Worm (Caenorhabditis elegans) whole organism, early embryonic: ENCODE results near the gene Y43F8B.23.

ENCODE experiments used
- ama-1 ChIP-seq: fragments of 150-350 bp; optimal IDR thresholded peaks from 2 replicates; lab custom pipeline; 2014
- hmg-4 ChIP-seq: fragments of 200-800 bp; sonication (Bioruptor generic); optimal IDR thresholded peaks from 2 replicates; lab custom pipeline; 2018; ENCODE audit warnings: mild to moderate bottlenecking, missing genetic modification characterization, missing compliant biosample characterization
- sea-1 ChIP-seq: fragments of 200-800 bp; sonication (Bioruptor generic); conservative IDR thresholded peaks from 2 replicates; pipeline ENCODE4 v1.3.6; 2022; ENCODE audit warnings: missing genetic modification characterization, missing compliant biosample characterization

DNA sequence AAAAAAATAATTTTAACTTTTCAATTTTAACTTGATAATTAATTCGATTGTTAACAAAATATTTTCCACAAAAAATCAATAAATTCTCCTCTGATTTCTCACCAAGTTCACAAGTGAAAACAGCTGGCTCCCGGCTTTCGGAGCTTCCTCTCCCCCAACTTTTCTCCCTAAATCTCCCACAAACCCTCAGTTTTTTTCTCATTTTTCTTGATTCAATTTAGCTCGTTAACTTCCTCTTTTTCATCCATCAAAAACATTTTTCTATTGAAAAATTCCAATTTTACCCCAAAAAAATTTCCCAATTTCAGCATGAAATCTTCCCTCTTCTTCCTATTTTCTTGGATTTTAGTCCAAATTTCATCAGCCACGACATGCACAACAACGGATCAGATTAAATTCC, 2.9 kb upstream of the Y43F8B.23 start, which contains the start of gene Y43F8B.11:
- TF ChIP-seq ama-1 (lab: Kevin White, UChicago) (no peak), sea-1 (GFP tag; lab: Robert Waterston, UW) (no peak), hmg-4 (no peak)
